Worm (Caenorhabditis elegans) whole organism, L4 larva: ENCODE measurements around the gene str-149.
"Not testable (repeated sequence)": the region's sequence is repeated elsewhere in the genome, so short reads cannot be mapped to it uniquely, and the experiment has no call there.

Experiments
- D1046.2 ChIP-seq: fragments of 200-800 bp; sonication (Bioruptor generic); IDR thresholded peaks from 2 replicates; pipeline ENCODE4 v1.3.6; 2022; ENCODE audit warnings: missing genetic modification characterization, missing compliant biosample characterization
- F49E8.2 ChIP-seq: sonication (generic microtip); optimal IDR thresholded peaks from 2 replicates; lab custom pipeline; 2016; ENCODE audit warnings: missing compliant biosample characterization, mild to moderate bottlenecking, missing genetic modification characterization, borderline replicate concordance
- R02D3.7 ChIP-seq: fragments of 150-350 bp; sonication (generic microtip); optimal IDR thresholded peaks from 3 replicates; lab custom pipeline; 2014; ENCODE audit warnings: missing biosample characterization, missing genetic modification characterization
- Y105C5A.15 ChIP-seq: fragments of 200-800 bp; sonication (Bioruptor generic); IDR thresholded peaks from 2 replicates; pipeline ENCODE4 v1.3.6; 2022; ENCODE audit warnings: missing genetic modification characterization, missing compliant biosample characterization
- Y5F2A.4 ChIP-seq: fragments of 200-800 bp; sonication (Bioruptor generic); optimal IDR thresholded peaks from 2 replicates; lab custom pipeline; 2018; ENCODE audit warnings: mild to moderate bottlenecking, missing genetic modification characterization, missing compliant biosample characterization
- ZK546.5 ChIP-seq, 2 experiments: sonication (generic microtip); optimal IDR thresholded peaks; 2 replicates each; lab custom pipeline; 2017; ENCODE audit warnings: missing biosample characterization in 2 of 2, missing genetic modification characterization in 2 of 2
- ceh-28 ChIP-seq: fragments of 150-350 bp; optimal IDR thresholded peaks from 2 replicates; lab custom pipeline; 2014; ENCODE audit warnings: missing biosample characterization, missing genetic modification reagents, missing genetic modification characterization
- ceh-62 ChIP-seq: sonication (generic microtip); optimal IDR thresholded peaks from 2 replicates; lab custom pipeline; 2017; ENCODE audit warnings: missing biosample characterization, missing genetic modification characterization
- cey-2 ChIP-seq: sonication (generic microtip); optimal IDR thresholded peaks from 3 replicates; lab custom pipeline; 2017; ENCODE audit warnings: missing genetic modification characterization, mild to moderate bottlenecking, missing compliant biosample characterization, antibody characterized with exemption, borderline replicate concordance; ENCODE audit not compliant: insufficient read depth
- daf-19 ChIP-seq: fragments of 200-800 bp; sonication (Bioruptor generic); conservative IDR thresholded peaks from 2 replicates; pipeline ENCODE4 v1.3.6; 2022; ENCODE audit warnings: missing genetic modification characterization, missing compliant biosample characterization
- duxl-1 ChIP-seq: sonication (generic microtip); optimal IDR thresholded peaks from 2 replicates; lab custom pipeline; 2016; ENCODE audit warnings: mild to moderate bottlenecking, missing genetic modification characterization, moderate library complexity, missing compliant biosample characterization; ENCODE audit not compliant: poor library complexity
- egl-43 ChIP-seq: fragments of 200-800 bp; sonication (Bioruptor generic); IDR thresholded peaks from 2 replicates; pipeline ENCODE4 v1.3.6; 2022; ENCODE audit warnings: missing genetic modification reagents, missing genetic modification characterization, missing compliant biosample characterization
- gei-8 ChIP-seq: fragments of 200-800 bp; sonication (Bioruptor generic); optimal IDR thresholded peaks from 2 replicates; lab custom pipeline; 2018; ENCODE audit warnings: mild to moderate bottlenecking, missing genetic modification characterization, missing compliant biosample characterization
- hlh-30 ChIP-seq: sonication (generic microtip); optimal IDR thresholded peaks from 2 replicates; lab custom pipeline; 2017; ENCODE audit warnings: antibody characterized with exemption, mild to moderate bottlenecking, missing genetic modification characterization, missing compliant biosample characterization; ENCODE audit not compliant: insufficient read depth
- lin-29 ChIP-seq: fragments of 200-800 bp; sonication (Bioruptor generic); IDR thresholded peaks from 2 replicates; pipeline ENCODE4 v1.3.6; 2022; ENCODE audit warnings: missing genetic modification reagents, missing genetic modification characterization, missing compliant biosample characterization
- lin-38 ChIP-seq: fragments of 200-800 bp; sonication (Bioruptor generic); IDR thresholded peaks from 2 replicates; pipeline ENCODE4 v1.3.6; 2022; ENCODE audit warnings: missing genetic modification reagents, missing genetic modification characterization, missing compliant biosample characterization
- lsy-2 ChIP-seq, 2 experiments: fragments of 150-350 bp in 1 of 2; sonication (generic microtip) in 1 of 2; optimal IDR thresholded peaks; 2 replicates each; lab custom pipeline; 2014 to 2017; ENCODE audit warnings: missing biosample characterization in 2 of 2, missing genetic modification characterization in 2 of 2
- mdt-29 ChIP-seq: fragments of 200-800 bp; sonication (Bioruptor generic); IDR thresholded peaks from 2 replicates; pipeline ENCODE4 v1.3.6; 2022; ENCODE audit warnings: missing genetic modification reagents, missing genetic modification characterization, missing compliant biosample characterization
- mes-2 ChIP-seq: sonication (generic microtip); optimal IDR thresholded peaks from 2 replicates; lab custom pipeline; 2016; ENCODE audit warnings: missing genotype, mild to moderate bottlenecking, missing genetic modification characterization, missing compliant biosample characterization; ENCODE audit not compliant: poor library complexity, severe bottlenecking
- mxl-3 ChIP-seq: fragments of 200-800 bp; sonication (Bioruptor generic); optimal IDR thresholded peaks from 2 replicates; lab custom pipeline; 2018; ENCODE audit warnings: mild to moderate bottlenecking, missing genetic modification characterization, missing compliant biosample characterization
- nhr-10 ChIP-seq: fragments of 150-350 bp; optimal IDR thresholded peaks from 2 replicates; lab custom pipeline; 2014; ENCODE audit warnings: missing biosample characterization, missing genetic modification characterization
- nhr-11 ChIP-seq: fragments of 150-350 bp; optimal IDR thresholded peaks from 2 replicates; lab custom pipeline; 2014; ENCODE audit warnings: missing biosample characterization, missing genetic modification characterization
- nhr-48 ChIP-seq: sonication (generic microtip); optimal IDR thresholded peaks from 2 replicates; lab custom pipeline; 2016; ENCODE audit warnings: mild to moderate bottlenecking, missing genetic modification characterization, missing compliant biosample characterization
- nhr-6 ChIP-seq: fragments of 150-350 bp; optimal IDR thresholded peaks from 2 replicates; lab custom pipeline; 2014; ENCODE audit warnings: missing biosample characterization, missing genetic modification characterization
- pha-4 ChIP-seq, 2 experiments: fragments of 150-350 bp in 1 of 2; fragments of 200-800 bp in 1 of 2; sonication (Bioruptor generic) in 1 of 2; IDR thresholded peaks in 1 of 2; optimal IDR thresholded peaks in 1 of 2; 2 replicates each; pipeline versions ENCODE4 v1.3.6 to Lab custom; 2014 to 2022; ENCODE audit warnings: missing genetic modification characterization in 2 of 2, missing genetic modification reagents in 2 of 2, missing biosample characterization in 1 of 2, missing compliant biosample characterization in 1 of 2
- saeg-2 ChIP-seq: fragments of 200-800 bp; sonication (Bioruptor generic); IDR thresholded peaks from 2 replicates; pipeline ENCODE4 v1.3.6; 2022; ENCODE audit warnings: missing genetic modification reagents, missing genetic modification characterization, missing compliant biosample characterization
- set-16 ChIP-seq: fragments of 200-800 bp; sonication (Bioruptor generic); IDR thresholded peaks from 2 replicates; pipeline ENCODE4 v1.3.6; 2022; ENCODE audit warnings: missing genetic modification reagents, missing genetic modification characterization, missing compliant biosample characterization
- spr-1 ChIP-seq: sonication (generic microtip); optimal IDR thresholded peaks from 2 replicates; lab custom pipeline; 2016; ENCODE audit warnings: mild to moderate bottlenecking, missing genetic modification characterization, missing compliant biosample characterization
- tra-1 ChIP-seq: fragments of 200-800 bp; sonication (Bioruptor generic); IDR thresholded peaks from 2 replicates; pipeline ENCODE4 v1.3.6; 2022; ENCODE audit warnings: missing genetic modification reagents, missing genetic modification characterization, missing compliant biosample characterization
- unc-39 ChIP-seq: sonication (generic microtip); optimal IDR thresholded peaks from 2 replicates; lab custom pipeline; 2017; ENCODE audit warnings: missing biosample characterization, missing genetic modification characterization
- vab-7 ChIP-seq: fragments of 200-800 bp; sonication (Bioruptor generic); IDR thresholded peaks from 2 replicates; pipeline ENCODE4 v1.3.6; 2022; ENCODE audit warnings: missing genetic modification reagents, missing genetic modification characterization, missing compliant biosample characterization
- zip-11 ChIP-seq: fragments of 200-800 bp; sonication (Bioruptor generic); IDR thresholded peaks from 2 replicates; pipeline ENCODE4 v1.3.6; 2022; ENCODE audit warnings: missing genetic modification characterization, missing compliant biosample characterization

str-149 gene

DNA sequence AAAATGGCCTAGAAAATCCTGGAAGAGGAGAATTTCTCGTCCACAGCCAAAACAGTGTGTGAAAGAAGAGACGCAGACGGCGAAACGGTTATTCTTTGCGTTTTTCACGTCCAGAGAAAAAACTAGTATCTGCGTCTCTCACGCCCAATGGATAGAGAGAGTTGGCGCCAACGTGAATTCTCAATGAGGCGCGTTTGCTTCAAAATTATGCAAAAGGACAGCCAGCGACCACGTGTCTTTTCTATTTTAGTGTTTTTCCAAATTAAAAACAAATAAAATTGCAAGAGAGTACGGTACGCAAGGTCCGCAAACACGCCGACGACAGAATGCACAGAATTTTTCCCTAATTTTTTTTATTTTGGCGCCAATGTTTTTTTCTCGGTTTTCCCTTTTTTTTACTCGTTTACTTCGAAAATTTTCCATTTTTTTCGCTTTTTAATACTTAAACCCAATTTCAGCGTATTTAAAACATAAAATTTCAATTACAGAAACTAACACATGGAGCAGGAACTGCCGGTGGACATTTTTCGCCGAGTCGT is 35.3 kb upstream of the str-149 start, which contains the start of gene Y32B12B.2 (continued):
- TF ChIP-seq F49E8.2 (tag; lab: Kevin White, UChicago) (peak; percentile 18), mes-2 (peak; percentile 75)

DNA sequence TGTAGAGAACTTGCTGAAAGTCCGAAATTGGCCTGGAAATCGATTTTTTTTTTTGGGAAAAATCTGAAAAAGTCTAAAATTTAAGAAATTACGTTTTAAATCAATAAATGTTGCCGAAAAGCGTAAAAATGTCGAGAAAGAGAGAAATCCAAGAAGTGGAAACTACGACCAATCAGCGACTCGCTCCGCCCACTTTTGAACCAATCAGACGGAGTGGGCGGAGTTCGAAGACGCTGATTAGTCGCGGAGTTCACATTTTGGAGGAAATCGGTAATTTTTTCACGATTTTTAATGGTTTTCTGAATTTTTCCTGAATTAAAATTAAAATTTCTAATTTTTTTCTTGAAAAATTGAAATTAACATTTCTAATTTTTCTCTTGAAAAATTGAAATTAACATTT is 33.6 kb upstream of the str-149 start:
- no peak for TF ChIP-seq D1046.2 (GFP tag; lab: Robert Waterston, UW)
- TF ChIP-seq hlh-30 (tag; lab: Kevin White, UChicago) = no peak

DNA sequence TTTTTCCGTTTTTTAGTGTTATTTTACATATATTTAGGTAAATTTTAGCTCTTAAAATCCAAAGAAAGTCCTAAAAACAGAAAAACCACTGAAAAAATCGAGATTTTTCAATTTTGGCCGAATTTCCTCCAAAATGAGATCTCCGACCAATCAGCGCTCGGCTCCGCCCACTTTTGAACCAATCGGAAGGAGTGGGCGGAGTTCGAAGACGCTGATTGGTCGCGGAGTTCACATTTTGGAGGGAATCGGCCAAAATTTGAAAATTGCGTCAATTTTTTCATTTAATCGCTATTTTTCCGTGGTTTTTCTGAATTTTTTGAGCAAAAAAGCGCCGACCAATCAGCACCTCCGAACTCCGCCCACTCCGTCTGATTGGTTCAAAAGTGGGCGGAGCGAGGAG is 32.6 kb upstream of the str-149 start:
- TF ChIP-seq mdt-29 (GFP tag; lab: Robert Waterston, UW) (no peak), lin-38 (GFP tag; lab: Robert Waterston, UW) (0 out of 2 replicates have a peak, but pooled peaks have one; percentile 19)

DNA sequence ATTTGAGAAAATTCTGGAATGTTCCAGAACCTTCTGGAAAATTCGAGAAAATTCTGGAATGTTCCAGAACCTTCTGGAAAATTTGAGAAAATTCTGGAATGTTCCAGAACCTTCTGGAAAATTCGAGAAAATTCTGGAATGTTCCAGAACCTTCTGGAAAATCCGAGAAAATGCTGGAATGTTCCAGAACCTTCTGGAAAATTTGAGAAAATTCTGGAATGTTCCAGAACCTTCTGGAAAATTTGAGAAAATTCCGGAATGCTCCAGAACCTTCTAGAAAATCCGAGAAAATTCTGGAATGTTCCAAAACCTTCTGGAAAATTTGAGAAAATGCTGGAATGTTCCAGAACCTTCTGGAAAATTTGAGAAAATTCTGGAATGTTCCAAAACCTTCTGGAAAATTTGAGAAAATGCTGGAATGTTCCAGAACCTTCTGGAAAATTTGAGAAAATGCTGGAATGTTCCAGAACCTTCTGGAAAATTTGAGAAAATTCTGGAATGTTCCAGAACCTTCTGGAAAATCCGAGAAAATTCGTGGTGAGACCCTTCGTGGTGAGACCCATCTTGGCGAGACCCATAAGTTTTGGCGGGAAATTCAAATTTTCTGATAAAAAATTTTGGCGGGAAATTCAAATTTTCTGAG is 25.1 kb upstream of the str-149 start:
- 0 out of 2 replicates have a peak, but pooled peaks have one; percentile 19 for TF ChIP-seq pha-4 (GFP tag; IDR thresholded peaks at IDR 0.05; lab: Robert Waterston, UW)
- not testable (repeated sequence) for TF ChIP-seq pha-4 (tag; optimal IDR thresholded peaks at IDR 0.05; lab: Kevin White, UChicago)

DNA sequence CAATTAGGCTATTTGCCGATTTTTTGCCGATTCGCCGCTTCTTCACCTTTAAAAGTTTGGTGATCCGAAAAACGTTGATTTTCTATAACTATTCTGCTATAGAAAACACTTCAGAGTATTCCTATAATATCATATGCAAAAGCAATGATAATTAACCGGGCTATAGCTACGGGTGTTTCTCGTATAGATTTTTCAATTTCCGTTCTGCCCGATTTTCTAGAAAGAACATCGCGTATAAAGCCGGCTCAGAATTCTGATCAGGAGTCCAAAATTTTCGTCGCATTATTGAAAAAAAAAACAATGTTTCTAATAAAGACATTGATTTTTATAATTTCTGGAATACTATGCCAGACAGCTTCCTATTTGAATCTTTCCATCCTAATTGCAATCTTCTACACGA is 22.6 kb upstream of the str-149 start, which contains the start of gene srbc-65:
Gene srbc-65, plus strand, starts transcription at position 301 of the 400 bp plus-strand sequence.
- TF ChIP-seq nhr-6 (no peak), daf-19 (GFP tag; lab: Robert Waterston, UW) (no peak), Y105C5A.15 (no peak), unc-39 (no peak), nhr-10 (tag; lab: Kevin White, UChicago) (no peak), mes-2 (no peak), duxl-1 (tag; lab: Kevin White, UChicago) (no peak), tra-1 (GFP tag; lab: Robert Waterston, UW) (no peak), spr-1 (no peak), gei-8 (no peak), nhr-48 (tag; lab: Kevin White, UChicago) (no peak), R02D3.7 (tag; lab: Kevin White, UChicago) (no peak), saeg-2 (GFP tag; lab: Robert Waterston, UW) (no peak), nhr-11 (no peak), Y5F2A.4 (GFP tag; lab: Kevin White, UChicago) (no peak), ceh-28 (tag; lab: Kevin White, UChicago) (no peak), zip-11 (GFP tag; lab: Robert Waterston, UW) (no peak), ZK546.5 (tag; optimal IDR thresholded peaks at IDR 0.05; lab: Kevin White, UChicago) (no peak), ceh-62 (tag; lab: Kevin White, UChicago) (no peak)
- TF ChIP-seq, all 104 proteins: peak for 0

DNA sequence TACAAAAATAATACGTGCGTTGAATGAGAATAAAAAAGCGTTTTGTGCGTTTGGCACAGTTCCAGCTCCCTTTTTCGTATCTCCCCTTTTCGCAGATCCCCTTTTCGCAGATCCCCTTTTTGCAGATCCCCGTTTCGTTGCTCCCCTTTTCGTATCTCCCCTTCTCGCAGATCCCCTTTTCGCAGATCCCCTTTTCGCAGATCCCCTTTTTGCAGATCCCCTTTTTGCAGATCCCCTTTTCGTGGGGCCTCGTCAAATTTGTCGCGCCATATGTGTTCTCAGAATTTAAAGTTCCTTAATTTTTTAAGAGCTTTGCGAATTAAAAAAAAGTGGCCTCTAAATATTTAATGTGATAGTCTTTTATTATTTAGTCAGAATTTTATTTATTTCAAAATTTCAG is 20.3 kb upstream of the str-149 start, which contains the start of gene Y32B12B.4:
Gene Y32B12B.4, plus strand, starts transcription at position 399 of the 400 bp plus-strand sequence.
- TF ChIP-seq nhr-10 (tag; lab: Kevin White, UChicago) (no peak), lsy-2 (tag; optimal IDR thresholded peaks at IDR 0.05; lab: Kevin White, UChicago) (no peak), vab-7 (0 out of 2 replicates have a peak, but pooled peaks have one; percentile 6), egl-43 (0 out of 2 replicates have a peak, but pooled peaks have one; percentile 4), set-16 (GFP tag; lab: Robert Waterston, UW) (0 out of 2 replicates have a peak, but pooled peaks have one; percentile 17), cey-2 (tag; lab: Kevin White, UChicago) (no peak), mes-2 (peak; percentile 72), lin-29 (GFP tag; lab: Robert Waterston, UW) (no peak), mxl-3 (no peak)
- TF ChIP-seq, all 104 proteins: peak for 4
